Worm (Caenorhabditis elegans) whole organism, young adult: ENCODE measurements around the gene prp-3.

Experiments used
- B0261.1 ChIP-seq: sonication (generic microtip); optimal IDR thresholded peaks from 2 replicates; lab custom pipeline; 2016; ENCODE audit warnings: mild to moderate bottlenecking, missing genetic modification characterization, moderate library complexity, missing compliant biosample characterization
- B0336.3 ChIP-seq: fragments of 200-800 bp; sonication (Bioruptor generic); IDR thresholded peaks from 2 replicates; pipeline ENCODE4 v1.3.6; 2022; ENCODE audit warnings: missing genetic modification characterization, missing compliant biosample characterization
- C06A6.2 ChIP-seq: fragments of 200-800 bp; sonication (Bioruptor generic); conservative IDR thresholded peaks from 2 replicates; pipeline ENCODE4 v1.3.6; 2022; ENCODE audit warnings: missing genetic modification characterization, missing compliant biosample characterization
- D2030.7 ChIP-seq: fragments of 200-800 bp; sonication (Bioruptor generic); IDR thresholded peaks from 2 replicates; pipeline ENCODE4 v1.3.6; 2022; ENCODE audit warnings: missing genetic modification reagents, missing genetic modification characterization, missing compliant biosample characterization
- F22D6.2 ChIP-seq: sonication (generic microtip); optimal IDR thresholded peaks from 2 replicates; lab custom pipeline; 2016; ENCODE audit warnings: mild to moderate bottlenecking, missing genetic modification characterization, missing compliant biosample characterization
- F23B12.7 ChIP-seq: sonication (generic microtip); optimal IDR thresholded peaks from 2 replicates; lab custom pipeline; 2017; ENCODE audit warnings: missing genetic modification characterization, mild to moderate bottlenecking, missing compliant biosample characterization, antibody characterized with exemption, moderate library complexity; ENCODE audit not compliant: insufficient read depth
- F37B4.10 ChIP-seq: fragments of 200-800 bp; sonication (Bioruptor generic); IDR thresholded peaks from 2 replicates; pipeline ENCODE4 v1.3.6; 2022; ENCODE audit warnings: missing genetic modification characterization, missing compliant biosample characterization
- F57A8.1 ChIP-seq: fragments of 200-800 bp; sonication (Bioruptor generic); optimal IDR thresholded peaks from 2 replicates; lab custom pipeline; 2018; ENCODE audit warnings: mild to moderate bottlenecking, missing genetic modification characterization, moderate library complexity, missing compliant biosample characterization
- F57C9.4 ChIP-seq: sonication (generic microtip); optimal IDR thresholded peaks from 2 replicates; lab custom pipeline; 2017; ENCODE audit warnings: mild to moderate bottlenecking, missing genetic modification characterization, missing compliant biosample characterization
- T07F8.4 ChIP-seq: sonication (generic microtip); optimal IDR thresholded peaks from 2 replicates; lab custom pipeline; 2016; ENCODE audit warnings: mild to moderate bottlenecking, missing genetic modification characterization, moderate library complexity, missing compliant biosample characterization
- T26A5.8 ChIP-seq: sonication (generic microtip); optimal IDR thresholded peaks from 2 replicates; lab custom pipeline; 2016; ENCODE audit warnings: missing genetic modification characterization, missing compliant biosample characterization
- Y67H2A.10 ChIP-seq: fragments of 200-800 bp; sonication (Bioruptor generic); conservative IDR thresholded peaks from 2 replicates; pipeline ENCODE4 v1.3.6; 2022; ENCODE audit warnings: missing genetic modification reagents, missing genetic modification characterization, missing compliant biosample characterization
- Y79H2A.3 ChIP-seq: fragments of 200-800 bp; sonication (Bioruptor generic); conservative IDR thresholded peaks from 2 replicates; pipeline ENCODE4 v1.3.6; 2022; ENCODE audit warnings: missing genetic modification reagents, missing genetic modification characterization, missing compliant biosample characterization
- Y95B8A.8 ChIP-seq: fragments of 200-800 bp; sonication (Bioruptor generic); IDR thresholded peaks from 2 replicates; pipeline ENCODE4 v1.3.6; 2022; ENCODE audit warnings: missing genetic modification reagents, missing genetic modification characterization, missing compliant biosample characterization
- aptf-2 ChIP-seq: fragments of 200-800 bp; sonication (Bioruptor generic); conservative IDR thresholded peaks from 2 replicates; pipeline ENCODE4 v1.3.6; 2022; ENCODE audit warnings: missing genetic modification reagents, missing genetic modification characterization, missing compliant biosample characterization
- atf-7 ChIP-seq: sonication (generic microtip); optimal IDR thresholded peaks from 2 replicates; lab custom pipeline; 2017; ENCODE audit warnings: mild to moderate bottlenecking, missing genetic modification characterization, missing compliant biosample characterization
- athp-1 ChIP-seq: sonication (generic microtip); optimal IDR thresholded peaks from 2 replicates; lab custom pipeline; 2017; ENCODE audit warnings: mild to moderate bottlenecking, missing genetic modification characterization, missing compliant biosample characterization
- attf-3 ChIP-seq: fragments of 200-800 bp; sonication (Bioruptor generic); conservative IDR thresholded peaks from 2 replicates; pipeline ENCODE4 v1.3.6; 2022; ENCODE audit warnings: missing genetic modification reagents, missing genetic modification characterization, missing compliant biosample characterization
- attf-6 ChIP-seq: fragments of 200-800 bp; sonication (Bioruptor generic); IDR thresholded peaks from 2 replicates; pipeline ENCODE4 v1.3.6; 2022; ENCODE audit warnings: missing genetic modification reagents, missing genetic modification characterization, missing compliant biosample characterization
- ccch-3 ChIP-seq: fragments of 200-800 bp; sonication (Bioruptor generic); optimal IDR thresholded peaks from 2 replicates; lab custom pipeline; 2018; ENCODE audit warnings: mild to moderate bottlenecking, missing genetic modification characterization, missing compliant biosample characterization
- ceh-27 ChIP-seq: fragments of 200-800 bp; sonication (Bioruptor generic); optimal IDR thresholded peaks from 2 replicates; lab custom pipeline; 2018; ENCODE audit warnings: mild to moderate bottlenecking, missing genetic modification characterization, moderate library complexity, missing compliant biosample characterization
- egl-44 ChIP-seq: fragments of 200-800 bp; sonication (Bioruptor generic); IDR thresholded peaks from 2 replicates; pipeline ENCODE4 v1.3.6; 2022; ENCODE audit warnings: missing genetic modification reagents, missing genetic modification characterization, missing compliant biosample characterization
- ekl-4 ChIP-seq: fragments of 200-800 bp; sonication (Bioruptor generic); IDR thresholded peaks from 2 replicates; pipeline ENCODE4 v1.3.6; 2022; ENCODE audit warnings: missing genetic modification reagents, missing genetic modification characterization, missing compliant biosample characterization
- ets-4 ChIP-seq: fragments of 200-800 bp; sonication (Bioruptor generic); optimal IDR thresholded peaks from 2 replicates; lab custom pipeline; 2018; ENCODE audit warnings: mild to moderate bottlenecking, missing genetic modification characterization, missing compliant biosample characterization
- gei-17 ChIP-seq: fragments of 200-800 bp; sonication (Bioruptor generic); optimal IDR thresholded peaks from 2 replicates; lab custom pipeline; 2018; ENCODE audit warnings: mild to moderate bottlenecking, missing genetic modification characterization, missing compliant biosample characterization
- hlh-26 ChIP-seq: fragments of 200-800 bp; sonication (Bioruptor generic); conservative IDR thresholded peaks from 2 replicates; pipeline ENCODE4 v1.3.6; 2022; ENCODE audit warnings: missing genetic modification reagents, missing genetic modification characterization, missing compliant biosample characterization
- lin-40 ChIP-seq: sonication (generic microtip); optimal IDR thresholded peaks from 2 replicates; lab custom pipeline; 2016; ENCODE audit warnings: missing genetic modification characterization, mild to moderate bottlenecking, missing compliant biosample characterization, missing genotype, missing genetic modification reagents
- lin-54 ChIP-seq: fragments of 200-800 bp; sonication (Bioruptor generic); optimal IDR thresholded peaks from 2 replicates; lab custom pipeline; 2018; ENCODE audit warnings: mild to moderate bottlenecking, missing genetic modification characterization, missing compliant biosample characterization
- madf-8 ChIP-seq: fragments of 200-800 bp; sonication (Bioruptor generic); conservative IDR thresholded peaks from 2 replicates; pipeline ENCODE4 v1.3.6; 2022; ENCODE audit warnings: missing genetic modification reagents, missing genetic modification characterization, missing compliant biosample characterization
- mel-28 ChIP-seq: sonication (generic microtip); optimal IDR thresholded peaks from 2 replicates; lab custom pipeline; 2016; ENCODE audit warnings: borderline replicate concordance, mild to moderate bottlenecking, missing genetic modification characterization, missing compliant biosample characterization
- nfya-1 ChIP-seq: sonication (generic microtip); optimal IDR thresholded peaks from 2 replicates; lab custom pipeline; 2017; ENCODE audit warnings: antibody characterized with exemption, missing compliant biosample characterization, missing genetic modification characterization, borderline replicate concordance; ENCODE audit not compliant: insufficient read depth
- nfya-2 ChIP-seq: fragments of 200-800 bp; sonication (Bioruptor generic); IDR thresholded peaks from 2 replicates; pipeline ENCODE4 v1.3.6; 2022; ENCODE audit warnings: missing genetic modification reagents, missing genetic modification characterization, missing compliant biosample characterization
- nfyb-1 ChIP-seq: fragments of 200-800 bp; sonication (Bioruptor generic); IDR thresholded peaks from 2 replicates; pipeline ENCODE4 v1.3.6; 2022; ENCODE audit warnings: missing genetic modification reagents, missing genetic modification characterization, missing compliant biosample characterization
- nhr-120 ChIP-seq: fragments of 200-800 bp; sonication (Bioruptor generic); IDR thresholded peaks from 2 replicates; pipeline ENCODE4 v1.3.6; 2022; ENCODE audit warnings: missing genetic modification characterization, missing compliant biosample characterization
- nhr-179 ChIP-seq: sonication (generic microtip); optimal IDR thresholded peaks from 2 replicates; lab custom pipeline; 2016; ENCODE audit warnings: mild to moderate bottlenecking, missing genetic modification characterization, missing compliant biosample characterization
- nhr-80 ChIP-seq: sonication (generic microtip); optimal IDR thresholded peaks from 2 replicates; lab custom pipeline; 2016; ENCODE audit warnings: missing genetic modification characterization, missing compliant biosample characterization
- rcor-1 ChIP-seq: fragments of 200-800 bp; sonication (Bioruptor generic); IDR thresholded peaks from 2 replicates; pipeline ENCODE4 v1.3.6; 2022; ENCODE audit warnings: missing genetic modification reagents, missing genetic modification characterization, missing compliant biosample characterization
- rec-8 ChIP-seq, 2 experiments: sonication (generic microtip); optimal IDR thresholded peaks; 2 replicates each; lab custom pipeline; 2016; ENCODE audit warnings: mild to moderate bottlenecking in 2 of 2, missing genetic modification characterization in 2 of 2, missing genetic modification reagents in 2 of 2, missing genotype in 2 of 2, missing biosample characterization in 1 of 2, missing compliant biosample characterization in 1 of 2, moderate library complexity in 1 of 2
- sptf-2 ChIP-seq: fragments of 200-800 bp; sonication (Bioruptor generic); optimal IDR thresholded peaks from 2 replicates; lab custom pipeline; 2018; ENCODE audit warnings: mild to moderate bottlenecking, missing genetic modification characterization, missing compliant biosample characterization
- tbp1 ChIP-seq: fragments of 200-800 bp; sonication (Bioruptor generic); optimal IDR thresholded peaks from 2 replicates; lab custom pipeline; 2018; ENCODE audit warnings: mild to moderate bottlenecking, missing genetic modification characterization, missing compliant biosample characterization
- unc-130 ChIP-seq: sonication (generic microtip); optimal IDR thresholded peaks from 2 replicates; lab custom pipeline; 2016; ENCODE audit warnings: missing genetic modification reagents, missing genetic modification characterization, missing compliant biosample characterization
- xnd-1 ChIP-seq: sonication (generic microtip); optimal IDR thresholded peaks from 2 replicates; lab custom pipeline; 2016; ENCODE audit warnings: missing genotype, missing genetic modification reagents, missing genetic modification characterization, missing compliant biosample characterization
- zfh-2 ChIP-seq: fragments of 200-800 bp; sonication (Bioruptor generic); conservative IDR thresholded peaks from 2 replicates; pipeline ENCODE4 v1.3.6; 2022; ENCODE audit warnings: missing genetic modification reagents, missing genetic modification characterization, missing compliant biosample characterization
- ztf-22 ChIP-seq: fragments of 200-800 bp; sonication (Bioruptor generic); optimal IDR thresholded peaks from 2 replicates; lab custom pipeline; 2018; ENCODE audit warnings: mild to moderate bottlenecking, missing genetic modification characterization, moderate library complexity, missing compliant biosample characterization
- ztf-26 ChIP-seq: sonication (generic microtip); optimal IDR thresholded peaks from 2 replicates; lab custom pipeline; 2017; ENCODE audit warnings: missing genetic modification characterization, missing compliant biosample characterization
- ztf-6 ChIP-seq: fragments of 200-800 bp; sonication (Bioruptor generic); IDR thresholded peaks from 2 replicates; pipeline ENCODE4 v1.3.6; 2022; ENCODE audit warnings: missing genetic modification reagents, missing genetic modification characterization, missing compliant biosample characterization

Gene prp-3

DNA sequence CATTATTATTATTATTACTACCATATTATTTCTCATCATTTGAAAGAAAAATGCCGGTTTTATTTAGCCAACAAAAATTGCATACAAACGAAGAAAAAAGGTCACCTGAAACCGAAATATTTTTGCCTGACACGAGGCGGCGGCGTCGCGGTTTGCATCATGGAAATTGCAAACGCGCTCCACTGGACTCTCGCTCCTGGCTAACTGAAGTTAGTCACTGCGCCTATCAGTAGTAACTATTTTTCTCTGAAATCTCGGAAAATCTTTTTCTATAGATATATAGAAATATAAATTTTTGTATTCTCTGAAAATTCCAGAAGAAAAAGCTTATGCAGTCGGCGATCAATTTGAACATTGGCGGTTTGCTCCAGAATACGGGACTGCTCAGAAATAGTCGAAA lies 12.0 kb downstream of the prp-3 start, which contains the start of gene ymel-1 (continued):
- TF ChIP-seq aptf-2 (GFP tag; lab: Robert Waterston, UW) (0 out of 2 replicates have a peak, but pooled peaks have one; percentile 27), ztf-26 (tag; lab: Kevin White, UChicago) (no peak), nfyb-1 (GFP tag; lab: Robert Waterston, UW) (peak; percentile 58; the same call in 1 of the 2 replicates), nfya-1 (tag; lab: Kevin White, UChicago) (no peak), lin-40 (tag; lab: Kevin White, UChicago) (peak; percentile 20), athp-1 (tag; lab: Kevin White, UChicago) (peak; percentile 48)

DNA sequence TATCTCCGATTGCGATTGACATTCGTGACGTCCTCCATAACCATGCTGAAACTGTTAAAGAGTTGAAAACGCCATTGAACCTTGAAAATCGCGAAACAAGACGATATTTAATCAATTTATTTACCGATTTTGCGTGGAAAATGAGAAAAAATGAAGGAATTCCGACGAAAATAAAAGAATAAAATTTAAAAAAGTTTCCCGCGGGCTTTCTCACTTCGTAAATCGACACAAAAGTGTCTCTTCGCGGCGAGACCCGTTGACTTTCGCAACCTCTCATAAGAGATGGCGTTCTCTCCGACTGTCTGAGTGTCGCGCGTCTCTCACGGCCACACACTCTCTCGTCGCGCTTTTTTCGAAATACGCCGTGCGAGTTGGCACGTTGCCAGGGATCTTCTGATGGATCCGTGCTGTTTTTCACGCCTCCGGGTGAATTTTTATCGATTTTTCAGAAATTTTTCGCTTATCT lies 20.6 kb downstream of the prp-3 start, which contains the start of gene hat-1:
hat-1 (minus strand) TSS at position 51 of the 466 bp plus-strand sequence.
- TF ChIP-seq F37B4.10 (GFP tag; lab: Robert Waterston, UW) (no peak), Y67H2A.10 (0 out of 2 replicates have a peak, but pooled peaks have one; percentile 57), F22D6.2 (tag; lab: Kevin White, UChicago) (peak; percentile 63), tbp1 (GFP tag; lab: Kevin White, UChicago) (peak; percentile 75), Y95B8A.8 (GFP tag; lab: Robert Waterston, UW) (peak; percentile 92), T26A5.8 (tag; lab: Kevin White, UChicago) (no peak), ztf-22 (GFP tag; lab: Kevin White, UChicago) (no peak), B0336.3 (peak; percentile 99), ets-4 (GFP tag; lab: Kevin White, UChicago) (no peak), aptf-2 (GFP tag; lab: Robert Waterston, UW) (peak; percentile 54), hlh-26 (no peak), attf-6 (GFP tag; lab: Robert Waterston, UW) (peak; percentile 83), T07F8.4 (tag; lab: Kevin White, UChicago) (no peak), madf-8 (GFP tag; lab: Robert Waterston, UW) (peak; percentile 84), sptf-2 (GFP tag; lab: Kevin White, UChicago) (no peak), F57A8.1 (GFP tag; lab: Kevin White, UChicago) (no peak), unc-130 (GFP tag; lab: Kevin White, UChicago) (peak; percentile 77), ccch-3 (no peak), lin-40 (tag; lab: Kevin White, UChicago) (peak; percentile 97), gei-17 (GFP tag; lab: Kevin White, UChicago) (peak; percentile 85), nhr-179 (tag; lab: Kevin White, UChicago) (no peak), B0261.1 (peak; percentile 4), nhr-120 (GFP tag; lab: Robert Waterston, UW) (no peak), F57C9.4 (tag; lab: Kevin White, UChicago) (no peak), F23B12.7 (tag; lab: Kevin White, UChicago) (peak; percentile 63), egl-44 (GFP tag; lab: Robert Waterston, UW) (peak; percentile 53; the same call in 1 of the 2 replicates), ceh-27 (GFP tag; lab: Kevin White, UChicago) (peak; percentile 92), nfya-2 (GFP tag; lab: Robert Waterston, UW) (no peak), lin-54 (GFP tag; lab: Kevin White, UChicago) (peak; percentile 96), attf-3 (GFP tag; lab: Robert Waterston, UW) (no peak; the same call in 1 of the 2 replicates), D2030.7 (GFP tag; lab: Robert Waterston, UW) (peak; percentile 95), mel-28 (peak; percentile 49), Y79H2A.3 (no peak), atf-7 (peak; percentile 92), nhr-80 (tag; lab: Kevin White, UChicago) (peak; percentile 50), zfh-2 (GFP tag; lab: Robert Waterston, UW) (peak; percentile 98), xnd-1 (peak; percentile 82), rcor-1 (GFP tag; lab: Robert Waterston, UW) (peak; percentile 95), ekl-4 (GFP tag; lab: Robert Waterston, UW) (peak; percentile 97), C06A6.2 (GFP tag; lab: Robert Waterston, UW) (peak; percentile 89), rec-8 (tag; optimal IDR thresholded peaks at IDR 0.05; lab: Kevin White, UChicago) (peak in 1 of 2 experiments; percentile 55), ztf-6 (GFP tag; lab: Robert Waterston, UW) (no peak)
